Worm (Caenorhabditis elegans) whole organism, L3 larva: Measurements from ENCODE around the gene nhr-133.

Experiments
- ama-1 ChIP-seq: fragments of 150-350 bp; optimal IDR thresholded peaks from 2 replicates; lab custom pipeline; 2018
- ceh-82 ChIP-seq: fragments of 150-350 bp; optimal IDR thresholded peaks from 2 replicates; lab custom pipeline; 2014; ENCODE audit warnings: missing biosample characterization, missing genetic modification characterization
- daf-12 ChIP-seq: fragments of 150-350 bp; optimal IDR thresholded peaks from 2 replicates; lab custom pipeline; 2014; ENCODE audit warnings: missing biosample characterization, missing genetic modification reagents, missing genetic modification characterization
- egl-27 ChIP-seq: sonication (generic microtip); optimal IDR thresholded peaks from 4 replicates; lab custom pipeline; 2017; ENCODE audit warnings: missing biosample characterization, missing genetic modification reagents, missing genetic modification characterization
- elt-2 ChIP-seq: sonication (generic microtip); optimal IDR thresholded peaks from 2 replicates; lab custom pipeline; 2016; ENCODE audit warnings: missing genetic modification reagents, mild to moderate bottlenecking, missing genetic modification characterization, missing compliant biosample characterization
- elt-3 ChIP-seq, 3 experiments: fragments of 150-350 bp in 1 of 3; sonication (generic microtip) in 2 of 3; optimal IDR thresholded peaks; 2 replicates in 2 of 3; 4 replicates in 1 of 3; lab custom pipeline; 2014 to 2017; ENCODE audit warnings: missing biosample characterization in 3 of 3, missing genetic modification characterization in 3 of 3
- lin-15B ChIP-seq: fragments of 150-350 bp; optimal IDR thresholded peaks from 2 replicates; lab custom pipeline; 2014; ENCODE audit warnings: missing biosample characterization, missing genetic modification characterization
- nfya-1 ChIP-seq: sonication (generic microtip); optimal IDR thresholded peaks from 2 replicates; lab custom pipeline; 2017; ENCODE audit warnings: missing genetic modification characterization, mild to moderate bottlenecking, missing compliant biosample characterization, antibody characterized with exemption, moderate library complexity; ENCODE audit not compliant: insufficient read depth
- nhr-12 ChIP-seq: fragments of 150-350 bp; optimal IDR thresholded peaks from 2 replicates; lab custom pipeline; 2014; ENCODE audit warnings: missing biosample characterization, missing genetic modification characterization
- pqm-1 ChIP-seq: fragments of 150-350 bp; optimal IDR thresholded peaks from 2 replicates; lab custom pipeline; 2017; ENCODE audit warnings: missing biosample characterization, missing genetic modification characterization, inconsistent platforms
- snpc-4 ChIP-seq: fragments of 150-350 bp; optimal IDR thresholded peaks from 2 replicates; lab custom pipeline; 2014; ENCODE audit warnings: missing biosample characterization, missing genetic modification characterization
- unc-62 ChIP-seq: fragments of 150-350 bp; sonication (generic microtip); optimal IDR thresholded peaks from 4 replicates; lab custom pipeline; 2014; ENCODE audit warnings: missing biosample characterization, missing genetic modification reagents, missing genetic modification characterization

- TF ChIP-seq pqm-1 (tag; lab: Kevin White, UChicago) (no peak), elt-2 (tag; lab: Kevin White, UChicago) (no peak), ceh-82 (tag; lab: Kevin White, UChicago) (no peak), ama-1 (lab: Kevin White, UChicago) (no peak), unc-62 (GFP tag; lab: Kevin White, UChicago) (no peak), nfya-1 (tag; lab: Kevin White, UChicago) (no peak), daf-12 (tag; lab: Kevin White, UChicago) (no peak), elt-3 (tag; optimal IDR thresholded peaks at IDR 0.05; lab: Kevin White, UChicago) (no peak), nhr-12 (tag; lab: Kevin White, UChicago) (no peak), snpc-4 (tag; lab: Kevin White, UChicago) (no peak), egl-27 (tag; lab: Kevin White, UChicago) (no peak), lin-15B (tag; lab: Kevin White, UChicago) (no peak)
These were observed 42.7 kb upstream of the nhr-133 start, which contains the start of gene str-253 for ce11 chrV:2254553-2255124.
